Fruit fly (Drosophila melanogaster): ENCODE measurements around the gene mRpS21.
A peak's percentile ranks its signal among the peaks of the same experiment; 100 is the strongest.

The mRpS21 gene

DNA sequence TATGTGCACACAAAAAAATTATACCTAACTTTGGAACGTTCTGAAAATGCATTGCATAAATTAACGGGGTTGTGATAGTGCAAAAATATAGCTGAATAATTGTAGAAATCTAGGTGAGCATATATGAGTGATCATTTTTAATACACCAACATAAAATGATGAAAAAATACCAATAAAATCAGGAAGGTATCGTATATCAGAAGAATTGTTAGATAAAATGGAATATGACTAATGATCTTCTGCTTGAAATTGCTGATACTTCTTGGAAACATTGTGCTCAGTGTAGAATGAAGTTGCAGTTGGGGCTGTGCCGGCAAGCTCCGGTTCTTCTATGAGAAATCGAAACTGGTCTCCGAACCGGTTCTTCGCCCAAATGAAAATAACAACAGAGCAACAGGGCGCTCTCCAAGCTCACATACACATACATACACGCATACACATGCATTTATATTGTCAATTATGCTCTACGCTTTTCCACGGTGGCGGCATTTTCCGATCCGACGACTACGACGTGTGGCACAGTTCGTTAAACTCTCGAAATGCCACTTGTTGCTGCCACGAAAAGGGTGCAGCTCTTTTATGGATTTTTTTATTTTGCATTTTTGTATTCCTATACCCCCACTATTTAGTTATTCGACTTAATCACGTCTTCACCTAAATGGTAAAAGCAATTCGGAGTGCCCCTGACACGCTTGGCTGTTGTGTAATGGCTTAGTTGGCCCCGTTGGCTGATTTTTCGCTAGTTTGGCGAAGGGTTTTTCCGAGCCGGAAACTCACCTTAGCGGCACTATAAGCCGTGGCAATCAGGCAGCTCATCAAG lies 19.5 kb upstream of the mRpS21 start (continued):
- TF ChIP-seq sug (tag; optimal IDR thresholded peaks at IDR 0.05) (peak; percentile 76), h (optimal IDR thresholded peaks at IDR 0.05) (no peak), br (optimal IDR thresholded peaks at IDR 0.05) (no peak), usp (GFP tag; optimal IDR thresholded peaks at IDR 0.05) (no peak), CG12071 (GFP tag; optimal IDR thresholded peaks at IDR 0.05) (peak; percentile 75), zen (tag; optimal IDR thresholded peaks at IDR 0.05) (peak; percentile 78), CG1792 (GFP tag; optimal IDR thresholded peaks at IDR 0.05) (peak; percentile 79), gsb (GFP tag; IDR thresholded peaks at IDR 0.05) (peak; percentile 68), Mrtf (GFP tag; IDR thresholded peaks at IDR 0.05) (peak; percentile 67; the same call in 1 of the 3 replicates), Hmr (GFP tag; optimal IDR thresholded peaks at IDR 0.05) (peak; percentile 87), CG8388 (GFP tag; optimal IDR thresholded peaks at IDR 0.05) (peak; percentile 91), CG18599 (GFP tag; optimal IDR thresholded peaks at IDR 0.05) (peak; percentile 79), Poxn (GFP tag; IDR thresholded peaks at IDR 0.05) (peak; percentile 39; the same call in 1 of the 2 replicates), tio (GFP tag; optimal IDR thresholded peaks at IDR 0.05) (peak; percentile 92), CG6272 (GFP tag; IDR thresholded peaks at IDR 0.05) (peak; percentile 53), sisA (GFP tag; IDR thresholded peaks at IDR 0.05) (peak; percentile 81), CG10209 (GFP tag; optimal IDR thresholded peaks at IDR 0.05) (peak; percentile 94), psq (GFP tag; optimal IDR thresholded peaks at IDR 0.05) (peak; percentile 74), zf30C (GFP tag; optimal IDR thresholded peaks at IDR 0.05) (peak; percentile 90), so (GFP tag; IDR thresholded peaks at IDR 0.05) (peak; percentile 86), CG7271 (tag; optimal IDR thresholded peaks at IDR 0.05) (peak; percentile 43), CG8089 (GFP tag; optimal IDR thresholded peaks at IDR 0.05) (peak; percentile 84), emc (GFP tag; optimal IDR thresholded peaks at IDR 0.05) (peak; percentile 31), CG42726 (GFP tag; IDR thresholded peaks at IDR 0.05; ENCODE audit: partially characterized antibody) (no peak), chif (GFP tag; optimal IDR thresholded peaks at IDR 0.05) (peak; percentile 69 to 90), pnt (GFP tag; optimal IDR thresholded peaks at IDR 0.05) (peak; percentile 89), CG10321 (GFP tag; IDR thresholded peaks at IDR 0.05) (peak; percentile 56; the same call in 1 of the 2 replicates), grau (tag; optimal IDR thresholded peaks at IDR 0.05) (peak; percentile 93), CG17568 (GFP tag; optimal IDR thresholded peaks at IDR 0.05) (peak; percentile 85), Oaz (GFP tag; IDR thresholded peaks at IDR 0.05) (peak; percentile 60; the same call in 1 of the 2 replicates), lmd (GFP tag; IDR thresholded peaks at IDR 0.05) (peak; percentile 90), CG10366 (GFP tag; IDR thresholded peaks at IDR 0.05) (peak; percentile 78), CG17612 (GFP tag; IDR thresholded peaks at IDR 0.05) (peak; percentile 54), Adf1 (GFP tag; IDR thresholded peaks at IDR 0.05) (0 out of 2 replicates have a peak, but pooled peaks have one; percentile 45), mam (GFP tag; optimal IDR thresholded peaks at IDR 0.05) (peak; percentile 86), sob (GFP tag; IDR thresholded peaks at IDR 0.05) (peak; percentile 80), C15 (GFP tag; IDR thresholded peaks at IDR 0.05) (peak; percentile 63; the same call in 1 of the 3 replicates), yki (optimal IDR thresholded peaks at IDR 0.05) (no peak), CG7556 (GFP tag; optimal IDR thresholded peaks at IDR 0.05) (peak; percentile 94), run (tag; optimal IDR thresholded peaks at IDR 0.05) (peak; percentile 73), wek (GFP tag; optimal IDR thresholded peaks at IDR 0.05) (peak; percentile 61), Lim3 (GFP tag; IDR thresholded peaks at IDR 0.05) (0 out of 2 replicates have a peak, but pooled peaks have one; percentile 24), CG2875 (GFP tag; optimal IDR thresholded peaks at IDR 0.05) (peak; percentile 86), hb (GFP tag; IDR thresholded peaks at IDR 0.05; ENCODE audit: partially characterized antibody) (no peak), CG13123 (GFP tag; optimal IDR thresholded peaks at IDR 0.05) (peak; percentile 65), CG10565 (GFP tag; optimal IDR thresholded peaks at IDR 0.05) (peak; percentile 57), nom (GFP tag; optimal IDR thresholded peaks at IDR 0.05) (peak; percentile 91), CG13624 (GFP tag; optimal IDR thresholded peaks at IDR 0.05) (peak; percentile 88), lilli (GFP tag; optimal IDR thresholded peaks at IDR 0.05) (peak; percentile 91), trh (GFP tag; optimal IDR thresholded peaks at IDR 0.05) (peak; percentile 77)
